Fruit fly (Drosophila melanogaster) whole organism, wandering third instar larva: ENCODE results near the gene CG46511.
"Not testable (repeated sequence)": the region's sequence is repeated elsewhere in the genome, so short reads cannot be mapped to it uniquely, and the experiment has no call there.

Experiments
- Abd-B ChIP-seq: fragments of >200 bp; optimal IDR thresholded peaks from 2 replicates; lab custom pipeline; 2017; ENCODE audit warnings: missing biosample characterization, missing genetic modification characterization
- CG32264 ChIP-seq: fragments of 200-800 bp; sonication (Bioruptor generic); optimal IDR thresholded peaks from 2 replicates; lab custom pipeline; 2016; ENCODE audit warnings: missing biosample characterization, missing genetic modification characterization
- CG9705 ChIP-seq: fragments of 200-800 bp; sonication (Bioruptor generic); optimal IDR thresholded peaks from 2 replicates; lab custom pipeline; 2018; ENCODE audit warnings: missing biosample characterization, mild to moderate bottlenecking, missing genetic modification characterization
- CrebA ChIP-seq: fragments of 200-800 bp; sonication (Bioruptor generic); optimal IDR thresholded peaks from 2 replicates; lab custom pipeline; 2016; ENCODE audit warnings: missing biosample characterization, mild to moderate bottlenecking, missing genetic modification characterization, borderline replicate concordance
- Dfd ChIP-seq: fragments of >200 bp; optimal IDR thresholded peaks from 2 replicates; lab custom pipeline; 2017; ENCODE audit warnings: missing biosample characterization, missing genetic modification characterization
- GATAd ChIP-seq: sonication (Bioruptor generic); optimal IDR thresholded peaks from 2 replicates; lab custom pipeline; 2016; ENCODE audit warnings: missing biosample characterization, missing genetic modification characterization
- Hnf4 ChIP-seq: fragments of 200-800 bp; sonication (Bioruptor generic); optimal IDR thresholded peaks from 2 replicates; lab custom pipeline; 2016; ENCODE audit warnings: missing biosample characterization, mild to moderate bottlenecking, missing genetic modification characterization
- Hr83 ChIP-seq: fragments of 200-300 bp; sonication (Bioruptor generic); optimal IDR thresholded peaks from 2 replicates; lab custom pipeline; 2016; ENCODE audit warnings: missing biosample characterization, mild to moderate bottlenecking, missing genetic modification characterization, moderate library complexity; ENCODE audit not compliant: poor library complexity, severe bottlenecking
- Myc ChIP-seq: fragments of >200 bp; optimal IDR thresholded peaks from 2 replicates; lab custom pipeline; 2017
- N ChIP-seq: fragments of >200 bp; optimal IDR thresholded peaks from 2 replicates; lab custom pipeline; 2018; ENCODE audit warnings: missing biosample characterization, missing external identifiers, missing genetic modification characterization
- OdsH ChIP-seq: fragments of 200-800 bp; sonication (Bioruptor generic); optimal IDR thresholded peaks from 2 replicates; lab custom pipeline; 2016; ENCODE audit warnings: missing biosample characterization, mild to moderate bottlenecking, missing genetic modification characterization
- Vsx2 ChIP-seq: fragments of 200-300, 225-300 bp; sonication (Bioruptor generic); optimal IDR thresholded peaks from 2 replicates; lab custom pipeline; 2018; ENCODE audit warnings: missing biosample characterization, missing genetic modification characterization; ENCODE audit not compliant: partially characterized antibody
- br ChIP-seq: fragments of 200-800 bp; sonication (Bioruptor generic); optimal IDR thresholded peaks from 2 replicates; lab custom pipeline; 2016; ENCODE audit warnings: missing biosample characterization, missing genetic modification characterization
- dl ChIP-seq, 2 experiments: fragments of 175-275, 200-275 bp in 1 of 2; fragments of 200-275 bp in 1 of 2; sonication (Bioruptor generic); optimal IDR thresholded peaks; lab custom pipeline; 2018; ENCODE audit warnings: mild to moderate bottlenecking in 2 of 2, missing biosample characterization in 2 of 2, missing genetic modification characterization in 2 of 2, moderate library complexity in 2 of 2; ENCODE audit not compliant: partially characterized antibody in 2 of 2, insufficient read depth in 1 of 2
- dmrt93B ChIP-seq: fragments of 200-800 bp; sonication (Bioruptor generic); optimal IDR thresholded peaks from 2 replicates; lab custom pipeline; 2018; ENCODE audit warnings: missing biosample characterization, mild to moderate bottlenecking, missing genetic modification characterization
- dsf ChIP-seq: sonication (Bioruptor generic); optimal IDR thresholded peaks from 2 replicates; lab custom pipeline; 2016; ENCODE audit warnings: missing biosample characterization, missing genetic modification characterization, borderline replicate concordance
- foxo ChIP-seq, 2 experiments: fragments of 200-800 bp; sonication (Bioruptor generic); optimal IDR thresholded peaks; 2 replicates in 1 of 2; 3 replicates in 1 of 2; lab custom pipeline; 2016 to 2017; ENCODE audit warnings: missing biosample characterization in 2 of 2, missing genetic modification characterization in 2 of 2
- fru ChIP-seq: fragments of 200-800 bp; sonication (Bioruptor generic); optimal IDR thresholded peaks from 3 replicates; lab custom pipeline; 2016; ENCODE audit warnings: missing biosample characterization, mild to moderate bottlenecking, missing genetic modification characterization
- h ChIP-seq: fragments of 200-800 bp; sonication (Bioruptor generic); optimal IDR thresholded peaks from 3 replicates; lab custom pipeline; 2016; ENCODE audit warnings: missing biosample characterization, mild to moderate bottlenecking, missing genetic modification characterization
- lola ChIP-seq: fragments of >200 bp; optimal IDR thresholded peaks from 2 replicates; lab custom pipeline; 2017; ENCODE audit warnings: missing biosample characterization, missing genetic modification characterization
- pan ChIP-seq: fragments of >200 bp; optimal IDR thresholded peaks from 2 replicates; lab custom pipeline; 2017
- tai ChIP-seq: sonication (Bioruptor generic); optimal IDR thresholded peaks from 2 replicates; lab custom pipeline; 2016; ENCODE audit warnings: missing biosample characterization, missing genetic modification characterization
- woc ChIP-seq: sonication (Bioruptor generic); optimal IDR thresholded peaks from 2 replicates; lab custom pipeline; 2016; ENCODE audit warnings: missing biosample characterization, mild to moderate bottlenecking, missing genetic modification characterization

The CG46511 gene

DNA sequence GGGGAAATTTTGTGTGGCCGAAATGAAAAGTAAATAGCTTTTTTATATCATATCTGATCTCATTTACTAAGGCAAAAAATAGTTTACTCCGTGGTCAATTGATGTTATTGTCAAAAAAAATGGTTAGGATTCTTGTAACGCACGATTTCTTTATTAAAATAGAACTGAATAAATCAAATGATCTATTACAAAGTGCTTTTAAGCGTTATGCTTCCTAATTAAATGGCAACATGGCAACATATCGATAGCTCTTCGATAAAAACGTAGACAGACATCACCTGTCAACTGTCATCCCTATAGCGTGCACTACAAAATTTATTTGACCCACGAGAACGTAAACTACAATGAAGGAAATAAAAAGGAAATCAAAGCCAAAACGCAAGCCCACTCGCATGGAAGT, at the start of gene CG46511:
Gene CG46511, plus strand, starts transcription at position 301 of the 400 bp plus-strand sequence.
- not testable (repeated sequence) for TF ChIP-seq Vsx2; GATAd (GFP tag; lab: Kevin White, UChicago); pan (lab: Kevin White, UChicago)

DNA sequence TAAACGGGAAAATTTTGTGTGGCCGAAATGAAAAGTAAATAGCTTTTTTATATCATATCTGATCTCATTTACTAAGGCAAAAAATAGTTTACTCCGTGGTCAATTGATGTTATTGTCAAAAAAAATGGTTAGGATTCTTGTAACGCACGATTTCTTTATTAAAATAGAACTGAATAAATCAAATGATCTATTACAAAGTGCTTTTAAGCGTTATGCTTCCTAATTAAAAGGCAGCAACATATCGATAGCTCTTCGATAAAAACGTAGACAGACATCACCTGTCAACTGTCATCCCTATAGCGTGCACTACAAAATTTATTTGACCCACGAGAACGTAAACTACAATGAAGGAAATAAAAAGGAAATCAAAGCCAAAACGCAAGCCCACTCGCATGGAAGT, 39.5 kb upstream of the CG46511 start, which contains the start of gene CG40813:
Gene CG40813, plus strand, starts transcription at position 301 of the 400 bp plus-strand sequence.
- TF ChIP-seq Hnf4 (GFP tag; lab: Kevin White, UChicago); CG9705 (GFP tag; lab: Kevin White, UChicago); dl (GFP tag; optimal IDR thresholded peaks at IDR 0.05; lab: Kevin White, UChicago; ENCODE audit: insufficient read depth in 1 of 2, partially characterized antibody in 2 of 2): not testable (repeated sequence)

DNA sequence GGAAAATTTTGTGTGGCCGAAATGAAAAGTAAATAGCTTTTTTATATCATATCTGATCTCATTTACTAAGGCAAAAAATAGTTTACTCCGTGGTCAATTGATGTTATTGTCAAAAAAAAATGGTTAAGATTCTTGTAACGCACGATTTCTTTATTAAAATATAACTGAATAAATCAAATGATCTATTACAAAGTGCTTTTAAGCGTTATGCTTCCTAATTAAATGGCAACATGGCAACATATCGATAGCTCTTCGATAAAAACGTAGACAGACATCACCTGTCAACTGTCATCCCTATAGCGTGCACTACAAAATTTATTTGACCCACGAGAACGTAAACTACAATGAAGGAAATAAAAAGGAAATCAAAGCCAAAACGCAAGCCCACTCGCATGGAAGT, 34.8 kb upstream of the CG46511 start, which contains the start of gene CG46504:
Gene CG46504, plus strand, starts transcription at position 301 of the 400 bp plus-strand sequence.
- not testable (repeated sequence) for TF ChIP-seq OdsH (GFP tag; lab: Kevin White, UChicago); CrebA; foxo (GFP tag; optimal IDR thresholded peaks at IDR 0.05; lab: Kevin White, UChicago)

DNA sequence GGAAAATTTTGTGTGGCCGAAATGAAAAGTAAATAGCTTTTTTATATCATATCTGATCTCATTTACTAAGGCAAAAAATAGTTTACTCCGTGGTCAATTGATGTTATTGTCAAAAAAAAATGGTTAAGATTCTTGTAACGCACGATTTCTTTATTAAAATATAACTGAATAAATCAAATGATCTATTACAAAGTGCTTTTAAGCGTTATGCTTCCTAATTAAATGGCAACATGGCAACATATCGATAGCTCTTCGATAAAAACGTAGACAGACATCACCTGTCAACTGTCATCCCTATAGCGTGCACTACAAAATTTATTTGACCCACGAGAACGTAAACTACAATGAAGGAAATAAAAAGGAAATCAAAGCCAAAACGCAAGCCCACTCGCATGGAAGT, 29.8 kb upstream of the CG46511 start, which contains the start of gene CG46505:
Gene CG46505, plus strand, starts transcription at position 301 of the 400 bp plus-strand sequence.
- not testable (repeated sequence) for TF ChIP-seq Hr83 (GFP tag; lab: Kevin White, UChicago); dl (GFP tag; optimal IDR thresholded peaks at IDR 0.05; lab: Kevin White, UChicago; ENCODE audit: insufficient read depth in 1 of 2, partially characterized antibody in 2 of 2); woc (GFP tag; lab: Kevin White, UChicago)

DNA sequence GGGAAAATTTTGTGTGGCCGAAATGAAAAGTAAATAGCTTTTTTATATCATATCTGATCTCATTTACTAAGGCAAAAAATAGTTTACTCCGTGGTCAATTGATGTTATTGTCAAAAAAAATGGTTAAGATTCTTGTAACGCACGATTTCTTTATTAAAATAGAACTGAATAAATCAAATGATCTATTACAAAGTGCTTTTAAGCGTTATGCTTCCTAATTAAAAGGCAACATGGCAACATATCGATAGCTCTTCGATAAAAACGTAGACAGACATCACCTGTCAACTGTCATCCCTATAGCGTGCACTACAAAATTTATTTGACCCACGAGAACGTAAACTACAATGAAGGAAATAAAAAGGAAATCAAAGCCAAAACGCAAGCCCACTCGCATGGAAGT, 24.7 kb upstream of the CG46511 start, which contains the start of gene CG46506:
Gene CG46506, plus strand, starts transcription at position 301 of the 400 bp plus-strand sequence.
- TF ChIP-seq Dfd; tai (GFP tag; lab: Kevin White, UChicago); Myc: not testable (repeated sequence)

DNA sequence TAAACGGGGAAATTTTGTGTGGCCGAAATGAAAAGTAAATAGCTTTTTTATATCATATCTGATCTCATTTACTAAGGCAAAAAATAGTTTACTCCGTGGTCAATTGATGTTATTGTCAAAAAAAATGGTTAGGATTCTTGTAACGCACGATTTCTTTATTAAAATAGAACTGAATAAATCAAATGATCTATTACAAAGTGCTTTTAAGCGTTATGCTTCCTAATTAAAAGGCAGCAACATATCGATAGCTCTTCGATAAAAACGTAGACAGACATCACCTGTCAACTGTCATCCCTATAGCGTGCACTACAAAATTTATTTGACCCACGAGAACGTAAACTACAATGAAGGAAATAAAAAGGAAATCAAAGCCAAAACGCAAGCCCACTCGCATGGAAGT, 19.7 kb upstream of the CG46511 start, which contains the start of gene CG46507:
Gene CG46507, plus strand, starts transcription at position 301 of the 400 bp plus-strand sequence.
- not testable (repeated sequence) for TF ChIP-seq Abd-B; dmrt93B (GFP tag; lab: Kevin White, UChicago); dsf (GFP tag; lab: Kevin White, UChicago)
- TF ChIP-seq, all 38 proteins: peak for 0; not testable (repeated sequence) for 38

DNA sequence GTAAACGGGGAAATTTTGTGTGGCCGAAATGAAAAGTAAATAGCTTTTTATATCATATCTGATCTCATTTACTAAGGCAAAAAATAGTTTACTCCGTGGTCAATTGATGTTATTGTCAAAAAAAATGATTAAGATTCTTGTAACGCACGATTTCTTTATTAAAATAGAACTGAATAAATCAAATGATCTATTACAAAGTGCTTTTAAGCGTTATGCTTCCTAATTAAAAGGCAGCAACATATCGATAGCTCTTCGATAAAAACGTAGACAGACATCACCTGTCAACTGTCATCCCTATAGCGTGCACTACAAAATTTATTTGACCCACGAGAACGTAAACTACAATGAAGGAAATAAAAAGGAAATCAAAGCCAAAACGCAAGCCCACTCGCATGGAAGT, 14.9 kb upstream of the CG46511 start, which contains the start of gene CG46508:
Gene CG46508, plus strand, starts transcription at position 301 of the 400 bp plus-strand sequence.
- not testable (repeated sequence) for TF ChIP-seq Hr83, N, dsf (GFP tag; lab: Kevin White, UChicago)
- TF ChIP-seq, all 38 proteins: peak for 0; not testable (repeated sequence) for 38

DNA sequence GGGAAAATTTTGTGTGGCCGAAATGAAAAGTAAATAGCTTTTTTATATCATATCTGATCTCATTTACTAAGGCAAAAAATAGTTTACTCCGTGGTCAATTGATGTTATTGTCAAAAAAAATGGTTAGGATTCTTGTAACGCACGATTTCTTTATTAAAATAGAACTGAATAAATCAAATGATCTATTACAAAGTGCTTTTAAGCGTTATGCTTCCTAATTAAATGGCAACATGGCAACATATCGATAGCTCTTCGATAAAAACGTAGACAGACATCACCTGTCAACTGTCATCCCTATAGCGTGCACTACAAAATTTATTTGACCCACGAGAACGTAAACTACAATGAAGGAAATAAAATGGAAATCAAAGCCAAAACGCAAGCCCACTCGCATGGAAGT, 10.0 kb upstream of the CG46511 start, which contains the start of gene CG46509:
Gene CG46509, plus strand, starts transcription at position 301 of the 400 bp plus-strand sequence.
- TF ChIP-seq fru (GFP tag; lab: Kevin White, UChicago); Dfd; lola (GFP tag; lab: Kevin White, UChicago): not testable (repeated sequence)

DNA sequence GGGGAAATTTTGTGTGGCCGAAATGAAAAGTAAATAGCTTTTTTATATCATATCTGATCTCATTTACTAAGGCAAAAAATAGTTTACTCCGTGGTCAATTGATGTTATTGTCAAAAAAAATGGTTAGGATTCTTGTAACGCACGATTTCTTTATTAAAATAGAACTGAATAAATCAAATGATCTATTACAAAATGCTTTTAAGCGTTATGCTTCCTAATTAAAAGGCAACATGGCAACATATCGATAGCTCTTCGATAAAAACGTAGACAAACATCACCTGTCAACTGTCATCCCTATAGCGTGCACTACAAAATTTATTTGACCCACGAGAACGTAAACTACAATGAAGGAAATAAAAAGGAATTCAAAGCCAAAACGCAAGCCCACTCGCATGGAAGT, 5.1 kb upstream of the CG46511 start, which contains the start of gene CG46510:
Gene CG46510, plus strand, starts transcription at position 301 of the 400 bp plus-strand sequence.
- not testable (repeated sequence) for TF ChIP-seq br, h, CG32264 (GFP tag; lab: Kevin White, UChicago)
